Worm (Caenorhabditis elegans) whole organism, L2 larva: Measurements from ENCODE around the gene ZC53.1.
A peak's percentile ranks its signal among the peaks of the same experiment; 100 is the strongest.

Experiments used
- C34F6.9 ChIP-seq: fragments of 150-350 bp; optimal IDR thresholded peaks from 2 replicates; lab custom pipeline; 2014; ENCODE audit warnings: missing biosample characterization, missing genetic modification characterization
- F13H6.1 ChIP-seq: sonication (generic microtip); optimal IDR thresholded peaks from 2 replicates; lab custom pipeline; 2016; ENCODE audit warnings: missing genetic modification characterization, missing compliant biosample characterization
- R02D3.7 ChIP-seq: fragments of 150-350 bp; optimal IDR thresholded peaks from 2 replicates; lab custom pipeline; 2014; ENCODE audit warnings: missing biosample characterization, missing genetic modification characterization
- Y55F3AM.14 ChIP-seq: fragments of 200-800 bp; sonication (Bioruptor generic); optimal IDR thresholded peaks from 2 replicates; lab custom pipeline; 2018; ENCODE audit warnings: mild to moderate bottlenecking, missing genetic modification characterization, missing compliant biosample characterization
- ZK546.5 ChIP-seq: sonication (generic microtip); optimal IDR thresholded peaks from 2 replicates; lab custom pipeline; 2017; ENCODE audit warnings: missing biosample characterization, missing genetic modification characterization
- alr-1 ChIP-seq: fragments of 150-350 bp; optimal IDR thresholded peaks from 2 replicates; lab custom pipeline; 2014; ENCODE audit warnings: missing biosample characterization, missing genetic modification characterization
- aly-2 ChIP-seq: fragments of 150-350 bp; optimal IDR thresholded peaks from 2 replicates; lab custom pipeline; 2014; ENCODE audit warnings: missing biosample characterization, missing genetic modification characterization
- ama-1 ChIP-seq: fragments of 150-350 bp; optimal IDR thresholded peaks from 2 replicates; lab custom pipeline; 2018; ENCODE audit warnings: inconsistent platforms
- blmp-1 ChIP-seq: sonication (generic microtip); optimal IDR thresholded peaks from 2 replicates; lab custom pipeline; 2017; ENCODE audit warnings: missing genetic modification characterization, mild to moderate bottlenecking, missing compliant biosample characterization, antibody characterized with exemption, moderate library complexity; ENCODE audit not compliant: insufficient read depth
- ceh-16 ChIP-seq: fragments of 150-350 bp; optimal IDR thresholded peaks from 2 replicates; lab custom pipeline; 2014; ENCODE audit warnings: missing biosample characterization, missing genetic modification characterization
- ceh-82 ChIP-seq: fragments of 150-350 bp; optimal IDR thresholded peaks from 2 replicates; lab custom pipeline; 2014; ENCODE audit warnings: missing biosample characterization, missing genetic modification characterization
- crh-2 ChIP-seq: sonication (generic microtip); optimal IDR thresholded peaks from 2 replicates; lab custom pipeline; 2017; ENCODE audit warnings: missing biosample characterization, missing genetic modification characterization
- dmd-4 ChIP-seq: sonication (generic microtip); optimal IDR thresholded peaks from 2 replicates; lab custom pipeline; 2017; ENCODE audit warnings: missing biosample characterization, missing genetic modification characterization
- egl-27 ChIP-seq: sonication (generic microtip); optimal IDR thresholded peaks from 3 replicates; lab custom pipeline; 2017; ENCODE audit warnings: missing biosample characterization, missing genetic modification reagents, missing genetic modification characterization
- fos-1 ChIP-seq: fragments of 150-350 bp; optimal IDR thresholded peaks from 2 replicates; lab custom pipeline; 2014; ENCODE audit warnings: missing biosample characterization, missing genetic modification characterization
- gmeb-1 ChIP-seq: fragments of 150-350 bp; optimal IDR thresholded peaks from 2 replicates; lab custom pipeline; 2014; ENCODE audit warnings: missing biosample characterization, missing genetic modification characterization
- lin-11 ChIP-seq: fragments of 150-350 bp; sonication (generic microtip); optimal IDR thresholded peaks from 2 replicates; lab custom pipeline; 2014; ENCODE audit warnings: missing biosample characterization, missing genetic modification characterization, inconsistent platforms, mixed read lengths
- lin-13 ChIP-seq: fragments of 150-350 bp; optimal IDR thresholded peaks from 2 replicates; lab custom pipeline; 2014; ENCODE audit warnings: missing biosample characterization, missing genetic modification reagents, missing genetic modification characterization
- lin-39 ChIP-seq: fragments of 150-350 bp; optimal IDR thresholded peaks from 2 replicates; lab custom pipeline; 2014; ENCODE audit warnings: missing biosample characterization, missing genetic modification reagents, missing genetic modification characterization
- lsy-2 ChIP-seq, 2 experiments: fragments of 150-350 bp in 1 of 2; sonication (generic microtip) in 1 of 2; optimal IDR thresholded peaks; 2 replicates each; lab custom pipeline; 2014 to 2017; ENCODE audit warnings: missing biosample characterization in 2 of 2, missing genetic modification characterization in 2 of 2
- mab-5 ChIP-seq: fragments of 150-350 bp; optimal IDR thresholded peaks from 2 replicates; lab custom pipeline; 2014; ENCODE audit warnings: missing biosample characterization, missing genetic modification characterization
- mbf-1 ChIP-seq: sonication (generic microtip); optimal IDR thresholded peaks from 2 replicates; lab custom pipeline; 2017; ENCODE audit warnings: missing biosample characterization, missing genetic modification characterization
- mdl-1 ChIP-seq, 2 experiments: fragments of 150-350 bp in 1 of 2; sonication (generic microtip) in 1 of 2; optimal IDR thresholded peaks; 2 replicates each; lab custom pipeline; 2017; ENCODE audit warnings: missing biosample characterization in 2 of 2, missing genetic modification characterization in 2 of 2
- nhr-10 ChIP-seq: sonication (generic microtip); optimal IDR thresholded peaks from 2 replicates; lab custom pipeline; 2017; ENCODE audit warnings: missing biosample characterization, missing genetic modification characterization
- nhr-11 ChIP-seq: fragments of 150-350 bp; optimal IDR thresholded peaks from 2 replicates; lab custom pipeline; 2014; ENCODE audit warnings: missing biosample characterization, missing genetic modification characterization
- nhr-12 ChIP-seq: fragments of 150-350 bp; optimal IDR thresholded peaks from 2 replicates; lab custom pipeline; 2014; ENCODE audit warnings: missing biosample characterization, missing genetic modification characterization
- nhr-129 ChIP-seq: fragments of 150-350 bp; optimal IDR thresholded peaks from 2 replicates; lab custom pipeline; 2014; ENCODE audit warnings: missing biosample characterization, missing genetic modification characterization
- nhr-23 ChIP-seq: fragments of 150-350 bp; optimal IDR thresholded peaks from 2 replicates; lab custom pipeline; 2014; ENCODE audit warnings: missing biosample characterization, missing genetic modification reagents, missing genetic modification characterization
- nhr-237 ChIP-seq: fragments of 150-350 bp; optimal IDR thresholded peaks from 2 replicates; lab custom pipeline; 2014; ENCODE audit warnings: missing biosample characterization, missing genetic modification characterization
- nhr-25 ChIP-seq: fragments of 150-350 bp; sonication (generic microtip); optimal IDR thresholded peaks from 3 replicates; lab custom pipeline; 2014; ENCODE audit warnings: missing biosample characterization, missing genetic modification characterization
- nhr-6 ChIP-seq: fragments of 150-350 bp; optimal IDR thresholded peaks from 2 replicates; lab custom pipeline; 2014; ENCODE audit warnings: missing biosample characterization, missing genetic modification characterization
- nhr-77 ChIP-seq: fragments of 150-350 bp; optimal IDR thresholded peaks from 2 replicates; lab custom pipeline; 2014; ENCODE audit warnings: missing biosample characterization, missing genetic modification characterization
- sem-4 ChIP-seq: fragments of 150-350 bp; optimal IDR thresholded peaks from 2 replicates; lab custom pipeline; 2014; ENCODE audit warnings: missing biosample characterization, missing genetic modification reagents, missing genetic modification characterization
- sma-3 ChIP-seq: sonication (generic microtip); optimal IDR thresholded peaks from 2 replicates; lab custom pipeline; 2016; ENCODE audit warnings: missing genetic modification reagents, missing genetic modification characterization, missing compliant biosample characterization
- sma-9 ChIP-seq, 2 experiments: fragments of 150-350 bp in 1 of 2; sonication (generic microtip) in 1 of 2; optimal IDR thresholded peaks; 2 replicates each; lab custom pipeline; 2014 to 2016; ENCODE audit warnings: missing genetic modification characterization in 2 of 2, mild to moderate bottlenecking in 1 of 2, missing biosample characterization in 1 of 2, missing compliant biosample characterization in 1 of 2, missing genetic modification reagents in 1 of 2, moderate library complexity in 1 of 2
- snpc-4 ChIP-seq: fragments of 150-350 bp; optimal IDR thresholded peaks from 2 replicates; lab custom pipeline; 2014; ENCODE audit warnings: missing biosample characterization, missing genetic modification characterization
- unc-39 ChIP-seq: fragments of 150-350 bp; optimal IDR thresholded peaks from 2 replicates; lab custom pipeline; 2014; ENCODE audit warnings: missing biosample characterization, missing genetic modification characterization
- unc-55 ChIP-seq: fragments of 150-350 bp; sonication (generic microtip); optimal IDR thresholded peaks from 3 replicates; lab custom pipeline; 2014; ENCODE audit warnings: missing biosample characterization, missing genetic modification reagents, missing genetic modification characterization
- unc-62 ChIP-seq: fragments of 150-350 bp; optimal IDR thresholded peaks from 2 replicates; lab custom pipeline; 2014; ENCODE audit warnings: missing biosample characterization, missing genetic modification reagents, missing genetic modification characterization
- ztf-1 ChIP-seq: fragments of 200-800 bp; sonication (Bioruptor generic); conservative IDR thresholded peaks from 2 replicates; pipeline ENCODE4 v1.3.6; 2022; ENCODE audit warnings: missing genetic modification characterization, missing compliant biosample characterization
- ztf-4 ChIP-seq: fragments of 150-350 bp; optimal IDR thresholded peaks from 2 replicates; lab custom pipeline; 2014; ENCODE audit warnings: missing biosample characterization, missing genetic modification characterization

ZC53.1 gene

ce11 chrX:1913257-1913656 lies at the start of gene ZC53.1:
Gene ZC53.1, minus strand, starts transcription at chrX:1913357.
- TF ChIP-seq lin-39 (tag; lab: Kevin White, UChicago) (no peak), alr-1 (no peak), nhr-23 (tag; lab: Kevin White, UChicago) (no peak), ztf-1 (no peak), Y55F3AM.14 (GFP tag; lab: Kevin White, UChicago) (no peak), ztf-4 (tag; lab: Kevin White, UChicago) (no peak), snpc-4 (no peak), mdl-1 (tag; optimal IDR thresholded peaks at IDR 0.05; lab: Kevin White, UChicago) (no peak), R02D3.7 (no peak), sma-3 (GFP tag; lab: Kevin White, UChicago) (no peak)
- TF ChIP-seq, all 48 proteins: peak for 0

- TF ChIP-seq snpc-4, result no peak
- no peak for TF ChIP-seq blmp-1
- no peak for TF ChIP-seq dmd-4 (tag; lab: Kevin White, UChicago)
- TF ChIP-seq mdl-1 (tag; optimal IDR thresholded peaks at IDR 0.05; lab: Kevin White, UChicago), result no peak
- no peak for TF ChIP-seq nhr-10 (tag; lab: Kevin White, UChicago)
- TF ChIP-seq sma-9 (GFP tag; optimal IDR thresholded peaks at IDR 0.05; lab: Kevin White, UChicago), result no peak
- TF ChIP-seq sma-9 (tag; optimal IDR thresholded peaks at IDR 0.05; lab: Kevin White, UChicago), result no peak
- no peak for TF ChIP-seq sem-4
- no peak for TF ChIP-seq nhr-12 (tag; lab: Kevin White, UChicago)
- no peak for TF ChIP-seq unc-55 (GFP tag; lab: Kevin White, UChicago)
- TF ChIP-seq C34F6.9 (tag; lab: Kevin White, UChicago), result no peak
- TF ChIP-seq mbf-1 (tag; lab: Kevin White, UChicago), result no peak
- no peak for TF ChIP-seq ZK546.5
- TF ChIP-seq lsy-2 (tag; optimal IDR thresholded peaks at IDR 0.05; lab: Kevin White, UChicago), result no peak
- TF ChIP-seq ceh-16 (tag; lab: Kevin White, UChicago), result no peak
- no peak for TF ChIP-seq F13H6.1 (tag; lab: Kevin White, UChicago)
- TF ChIP-seq mab-5 (tag; lab: Kevin White, UChicago), result no peak
- TF ChIP-seq lin-39 (tag; lab: Kevin White, UChicago), result no peak
- no peak for TF ChIP-seq unc-62
- TF ChIP-seq ceh-82 (tag; lab: Kevin White, UChicago), result no peak
- no peak for TF ChIP-seq alr-1
Measured at ce11 chrX:1962273-1962672, 49.1 kb upstream of the ZC53.1 start, which contains the start of gene F52D2.7. Gene F52D2.7, plus strand, starts transcription at chrX:1962573.

- TF ChIP-seq egl-27 (tag; lab: Kevin White, UChicago) (no peak), nhr-11 (tag; lab: Kevin White, UChicago) (no peak), R02D3.7 (no peak), mbf-1 (tag; lab: Kevin White, UChicago) (no peak), blmp-1 (no peak), ztf-4 (tag; lab: Kevin White, UChicago) (no peak), ama-1 (no peak), nhr-25 (tag; lab: Kevin White, UChicago) (no peak), nhr-237 (tag; lab: Kevin White, UChicago) (no peak), unc-55 (GFP tag; lab: Kevin White, UChicago) (peak; percentile 18), F13H6.1 (tag; lab: Kevin White, UChicago) (peak; percentile 14), sma-3 (GFP tag; lab: Kevin White, UChicago) (peak; percentile 8), snpc-4 (no peak), lin-13 (GFP tag; lab: Kevin White, UChicago) (peak; percentile 11), aly-2 (tag; lab: Kevin White, UChicago) (no peak), Y55F3AM.14 (GFP tag; lab: Kevin White, UChicago) (no peak), crh-2 (tag; lab: Kevin White, UChicago) (peak; percentile 3), nhr-6 (tag; lab: Kevin White, UChicago) (no peak), ceh-16 (tag; lab: Kevin White, UChicago) (no peak), gmeb-1 (tag; lab: Kevin White, UChicago) (peak; percentile 7), nhr-77 (tag; lab: Kevin White, UChicago) (no peak), unc-39 (tag; lab: Kevin White, UChicago) (no peak), lsy-2 (tag; optimal IDR thresholded peaks at IDR 0.05; lab: Kevin White, UChicago) (peak in 1 of 2 experiments; percentile 31), lin-11 (tag; lab: Kevin White, UChicago) (no peak), fos-1 (tag; lab: Kevin White, UChicago) (peak; percentile 49), ceh-82 (tag; lab: Kevin White, UChicago) (no peak), sma-9 (GFP tag; optimal IDR thresholded peaks at IDR 0.05; lab: Kevin White, UChicago) (peak; percentile 9), sma-9 (tag; optimal IDR thresholded peaks at IDR 0.05; lab: Kevin White, UChicago) (no peak), dmd-4 (tag; lab: Kevin White, UChicago) (no peak), nhr-129 (tag; lab: Kevin White, UChicago) (peak; percentile 41), C34F6.9 (tag; lab: Kevin White, UChicago) (peak; percentile 36), nhr-12 (tag; lab: Kevin White, UChicago) (no peak), nhr-23 (tag; lab: Kevin White, UChicago) (no peak)
Measured at ce11 chrX:1960895-1961715, 47.9 kb upstream of the ZC53.1 start.
